Worm (Caenorhabditis elegans): ENCODE measurements around the gene C29F9.5.

DNA sequence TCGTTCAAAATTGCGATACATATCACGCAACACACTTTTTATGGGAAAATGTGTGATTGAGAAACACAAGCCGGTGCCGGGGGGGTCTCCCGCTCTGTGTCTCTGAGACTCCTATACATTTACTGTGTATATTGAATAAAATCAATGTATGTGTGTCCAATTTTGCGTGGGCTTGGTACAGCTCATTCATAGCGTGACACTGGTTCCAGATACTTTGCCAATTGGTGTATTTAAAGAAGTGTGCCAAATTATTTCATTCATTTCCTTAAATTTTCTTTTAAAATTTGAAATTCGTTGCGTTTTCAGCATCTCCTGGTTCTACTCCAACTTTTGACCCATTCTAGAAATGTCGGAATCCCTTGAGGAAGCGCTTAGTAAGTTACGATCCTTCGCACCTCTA lies at the start of gene C29F9.5:
- no peak for TF ChIP-seq lsy-2 (tag; optimal IDR thresholded peaks at IDR 0.05)
- TF ChIP-seq lin-13 (tag; optimal IDR thresholded peaks at IDR 0.05), result no peak

All from whole organism, mixed stage, embryonic.